Fruit fly (Drosophila melanogaster) whole organism, embryonic: ENCODE data around the gene CG32599.

Experiments used
- CG13123 ChIP-seq: fragments of 200-800 bp; sonication (Bioruptor generic); optimal IDR thresholded peaks from 2 replicates; lab custom pipeline; 2016; ENCODE audit warnings: missing biosample characterization, missing genetic modification characterization
- CG13894 ChIP-seq: fragments of 200-800 bp; sonication (Bioruptor generic); optimal IDR thresholded peaks from 3 replicates; lab custom pipeline; 2018; ENCODE audit warnings: missing biosample characterization, mild to moderate bottlenecking, missing genetic modification characterization, moderate library complexity
- CG14050 ChIP-seq: fragments of 200-800 bp; sonication (Bioruptor generic); IDR thresholded peaks from 3 replicates; pipeline ENCODE4 v1.3.6; 2022; ENCODE audit warnings: missing biosample characterization, missing genetic modification characterization
- CG14441 ChIP-seq: fragments of 200-800 bp; sonication (Bioruptor generic); IDR thresholded peaks from 2 replicates; pipeline ENCODE4 v1.3.6; 2022; ENCODE audit warnings: missing biosample characterization, missing genetic modification characterization
- CG14667 ChIP-seq: fragments of 200-800 bp; sonication (Bioruptor generic); IDR thresholded peaks from 2 replicates; pipeline ENCODE4 v1.3.6; 2022; ENCODE audit warnings: missing biosample characterization, missing genetic modification characterization
- CG1529 ChIP-seq: fragments of 200-800 bp; sonication (Bioruptor generic); optimal IDR thresholded peaks from 3 replicates; lab custom pipeline; 2018; ENCODE audit warnings: missing biosample characterization, missing genetic modification characterization
- CG16863 ChIP-seq: fragments of 200-800 bp; sonication (Bioruptor generic); optimal IDR thresholded peaks from 3 replicates; lab custom pipeline; 2016; ENCODE audit warnings: missing biosample characterization, missing genetic modification characterization
- CG2129 ChIP-seq: fragments of 200-800 bp; sonication (Bioruptor generic); IDR thresholded peaks from 2 replicates; pipeline ENCODE4 v1.3.6; 2022; ENCODE audit warnings: missing biosample characterization, missing genetic modification characterization; ENCODE audit not compliant: partially characterized antibody
- CG2889 ChIP-seq: fragments of 200-800 bp; sonication (Bioruptor generic); IDR thresholded peaks from 3 replicates; pipeline ENCODE4 v1.3.6; 2022; ENCODE audit warnings: missing biosample characterization, missing genetic modification characterization
- CG32532 ChIP-seq: fragments of 200-800 bp; sonication (Bioruptor generic); IDR thresholded peaks from 2 replicates; pipeline ENCODE4 v1.3.6; 2022; ENCODE audit warnings: missing biosample characterization, missing genetic modification characterization
- CG33557 ChIP-seq: fragments of 200-800 bp; sonication (Bioruptor generic); optimal IDR thresholded peaks from 2 replicates; lab custom pipeline; 2019; ENCODE audit warnings: missing biosample characterization, mild to moderate bottlenecking, missing genetic modification characterization, moderate library complexity
- CG4424 ChIP-seq: fragments of 200-800 bp; sonication (Bioruptor generic); optimal IDR thresholded peaks from 3 replicates; lab custom pipeline; 2016; ENCODE audit warnings: missing biosample characterization, missing genetic modification characterization
- CG5953 ChIP-seq: fragments of 200-800 bp; sonication (Bioruptor generic); IDR thresholded peaks from 2 replicates; pipeline ENCODE4 v1.3.6; 2022; ENCODE audit warnings: missing biosample characterization, missing genetic modification characterization
- CG7372 ChIP-seq: fragments of 200-800 bp; sonication (Bioruptor generic); IDR thresholded peaks from 2 replicates; pipeline ENCODE4 v1.3.6; 2022; ENCODE audit warnings: missing biosample characterization, missing genetic modification characterization
- CG8944 ChIP-seq: fragments of 200-800 bp; sonication (Bioruptor generic); optimal IDR thresholded peaks from 3 replicates; lab custom pipeline; 2016; ENCODE audit warnings: missing biosample characterization, missing genetic modification characterization
- Dip3 ChIP-seq: fragments of 200-800 bp; sonication (Bioruptor generic); optimal IDR thresholded peaks from 3 replicates; lab custom pipeline; 2016; ENCODE audit warnings: missing biosample characterization, missing genetic modification characterization
- Dref ChIP-seq: fragments of 200-800 bp; sonication (Bioruptor generic); IDR thresholded peaks from 2 replicates; pipeline ENCODE4 v1.3.6; 2022; ENCODE audit warnings: missing biosample characterization, missing genetic modification characterization
- ERR ChIP-seq: fragments of 200-800 bp; sonication (Bioruptor generic); optimal IDR thresholded peaks from 2 replicates; lab custom pipeline; 2016; ENCODE audit warnings: missing biosample characterization, missing genetic modification characterization
- Fer2 ChIP-seq: fragments of 200-800 bp; sonication (Bioruptor generic); optimal IDR thresholded peaks from 2 replicates; lab custom pipeline; 2018; ENCODE audit warnings: missing biosample characterization, mild to moderate bottlenecking, missing genetic modification characterization, moderate library complexity
- Hmx ChIP-seq: fragments of 200-800 bp; sonication (Bioruptor generic); optimal IDR thresholded peaks from 2 replicates; lab custom pipeline; 2016; ENCODE audit warnings: missing biosample characterization, missing genetic modification characterization
- Hr51 ChIP-seq, 2 experiments: fragments of 200-800 bp; sonication (Bioruptor generic); optimal IDR thresholded peaks; 2 replicates in 1 of 2; 3 replicates in 1 of 2; lab custom pipeline; 2016 to 2018; ENCODE audit warnings: missing biosample characterization in 2 of 2, missing genetic modification characterization in 2 of 2, mild to moderate bottlenecking in 1 of 2, moderate library complexity in 1 of 2
- MBD-R2 ChIP-seq: fragments of 200-800 bp; sonication (Bioruptor generic); IDR thresholded peaks from 2 replicates; pipeline ENCODE4 v1.3.6; 2022; ENCODE audit warnings: missing biosample characterization, missing genetic modification characterization
- Mes4 ChIP-seq: fragments of 200-800 bp; sonication (Bioruptor generic); optimal IDR thresholded peaks from 2 replicates; lab custom pipeline; 2016; ENCODE audit warnings: missing biosample characterization, missing genetic modification characterization
- Neu2 ChIP-seq: fragments of 200-800 bp; sonication (Bioruptor generic); optimal IDR thresholded peaks from 3 replicates; lab custom pipeline; 2016; ENCODE audit warnings: missing biosample characterization, missing genetic modification characterization, borderline replicate concordance
- Nf-YA ChIP-seq: fragments of 200-800 bp; sonication (Bioruptor generic); IDR thresholded peaks from 2 replicates; pipeline ENCODE4 v1.3.6; 2022; ENCODE audit warnings: missing biosample characterization, missing genetic modification characterization
- Nf-YB ChIP-seq: fragments of 200-800 bp; sonication (Bioruptor generic); optimal IDR thresholded peaks from 3 replicates; lab custom pipeline; 2019; ENCODE audit warnings: missing biosample characterization, mild to moderate bottlenecking, missing genetic modification characterization, moderate library complexity
- Nf-YC ChIP-seq: fragments of 200-800 bp; optimal IDR thresholded peaks from 3 replicates; lab custom pipeline; 2019; ENCODE audit warnings: missing biosample characterization, mild to moderate bottlenecking, missing genetic modification characterization, moderate library complexity
- PHDP ChIP-seq: fragments of 200-800 bp; sonication (Bioruptor generic); optimal IDR thresholded peaks from 3 replicates; lab custom pipeline; 2018; ENCODE audit warnings: missing biosample characterization, mild to moderate bottlenecking, missing genetic modification characterization, moderate library complexity
- Pdp1 ChIP-seq, 2 experiments: fragments of 200-800 bp; sonication (Bioruptor generic); optimal IDR thresholded peaks; 3 replicates each; lab custom pipeline; 2016; ENCODE audit warnings: missing biosample characterization in 2 of 2, missing genetic modification characterization in 2 of 2, mild to moderate bottlenecking in 1 of 2, moderate library complexity in 1 of 2
- Scr ChIP-seq: fragments of 200-800 bp; sonication (Bioruptor generic); IDR thresholded peaks from 2 replicates; pipeline ENCODE4 v1.3.6; 2022; ENCODE audit warnings: missing biosample characterization, missing genetic modification characterization; ENCODE audit not compliant: partially characterized antibody
- Usf ChIP-seq: fragments of 200-800 bp; sonication (Bioruptor generic); optimal IDR thresholded peaks from 2 replicates; lab custom pipeline; 2017; ENCODE audit warnings: missing genotype, missing biosample characterization, missing genetic modification characterization
- abd-A ChIP-seq: fragments of 200-800 bp; sonication (Bioruptor generic); optimal IDR thresholded peaks from 3 replicates; lab custom pipeline; 2019; ENCODE audit warnings: missing biosample characterization, mild to moderate bottlenecking, missing genetic modification characterization, moderate library complexity
- al ChIP-seq: fragments of 200-800 bp; sonication (Bioruptor generic); IDR thresholded peaks from 2 replicates; pipeline ENCODE4 v1.3.6; 2022; ENCODE audit warnings: missing biosample characterization, missing genetic modification characterization
- ato ChIP-seq: fragments of 200-800 bp; sonication (Bioruptor generic); IDR thresholded peaks from 2 replicates; pipeline ENCODE4 v1.3.6; 2022; ENCODE audit warnings: missing biosample characterization, missing genetic modification characterization; ENCODE audit not compliant: partially characterized antibody
- bsh ChIP-seq, 2 experiments: fragments of 200-800 bp; sonication (Bioruptor generic); optimal IDR thresholded peaks; 2 replicates each; lab custom pipeline; 2017 to 2018; ENCODE audit warnings: mild to moderate bottlenecking in 2 of 2, missing biosample characterization in 2 of 2, missing genetic modification characterization in 2 of 2, moderate library complexity in 1 of 2
- cas ChIP-seq: fragments of 200-800 bp; sonication (Bioruptor generic); IDR thresholded peaks from 2 replicates; pipeline ENCODE4 v1.3.6; 2022; ENCODE audit warnings: missing biosample characterization, missing genetic modification characterization
- dati ChIP-seq: fragments of 200-800 bp; sonication (Bioruptor generic); IDR thresholded peaks from 2 replicates; pipeline ENCODE4 v1.3.6; 2022; ENCODE audit warnings: missing biosample characterization, missing genetic modification characterization
- exex ChIP-seq: fragments of 200-800 bp; sonication (Bioruptor generic); optimal IDR thresholded peaks from 4 replicates; lab custom pipeline; 2018; ENCODE audit warnings: missing biosample characterization, mild to moderate bottlenecking, missing genetic modification characterization, moderate library complexity
- fd64A ChIP-seq: fragments of 200-800 bp; sonication (Bioruptor generic); optimal IDR thresholded peaks from 3 replicates; lab custom pipeline; 2018; ENCODE audit warnings: missing biosample characterization, mild to moderate bottlenecking, missing genetic modification characterization
- gro ChIP-seq: fragments of 200-800 bp; sonication (Bioruptor generic); optimal IDR thresholded peaks from 2 replicates; lab custom pipeline; 2016; ENCODE audit warnings: missing biosample characterization, missing genetic modification characterization
- hbn ChIP-seq: fragments of 200-800 bp; sonication (Bioruptor generic); IDR thresholded peaks from 2 replicates; pipeline ENCODE4 v1.3.6; 2022; ENCODE audit warnings: missing biosample characterization, missing genetic modification characterization; ENCODE audit not compliant: partially characterized antibody
- kay ChIP-seq: fragments of 200-800 bp; sonication (Bioruptor generic); optimal IDR thresholded peaks from 2 replicates; lab custom pipeline; 2016; ENCODE audit warnings: missing biosample characterization, missing genetic modification characterization
- pho ChIP-seq: fragments of 200-800 bp; sonication (Bioruptor generic); optimal IDR thresholded peaks from 2 replicates; lab custom pipeline; 2016; ENCODE audit warnings: missing biosample characterization, missing genetic modification characterization
- run ChIP-seq: fragments of 200-800 bp; sonication (Bioruptor generic); optimal IDR thresholded peaks from 3 replicates; lab custom pipeline; 2018; ENCODE audit warnings: missing biosample characterization, mild to moderate bottlenecking, missing genetic modification characterization
- salm ChIP-seq: fragments of 200-800 bp; sonication (Bioruptor generic); optimal IDR thresholded peaks from 2 replicates; lab custom pipeline; 2018; ENCODE audit warnings: missing biosample characterization, mild to moderate bottlenecking, missing genetic modification characterization
- sc ChIP-seq, 3 experiments: fragments of >200 bp in 2 of 3; fragments of 200-800 bp in 1 of 3; sonication (Bioruptor generic) in 1 of 3; optimal IDR thresholded peaks; 2 replicates in 2 of 3; 3 replicates in 1 of 3; lab custom pipeline; 2017; ENCODE audit warnings: mild to moderate bottlenecking in 1 of 3, missing biosample characterization in 1 of 3, missing genetic modification characterization in 1 of 3, missing genetic modification reagents in 1 of 3
- sens ChIP-seq: fragments of 200-800 bp; sonication (Bioruptor generic); peaks from one replicate; lab custom pipeline; 2016; ENCODE audit warnings: missing biosample characterization, missing genetic modification characterization
- sim ChIP-seq: fragments of 200-800 bp; sonication (Bioruptor generic); IDR thresholded peaks from 2 replicates; pipeline ENCODE4 v1.3.6; 2022; ENCODE audit warnings: missing biosample characterization, missing genetic modification characterization
- tgo ChIP-seq: fragments of 200-800 bp; sonication (Bioruptor generic); IDR thresholded peaks from 3 replicates; pipeline ENCODE4 v1.3.6; 2022; ENCODE audit warnings: missing biosample characterization, missing genetic modification characterization
- vfl ChIP-seq: fragments of 200-800 bp; sonication (Bioruptor generic); optimal IDR thresholded peaks from 2 replicates; lab custom pipeline; 2016; ENCODE audit warnings: missing biosample characterization, missing genetic modification characterization

The CG32599 gene

DNA sequence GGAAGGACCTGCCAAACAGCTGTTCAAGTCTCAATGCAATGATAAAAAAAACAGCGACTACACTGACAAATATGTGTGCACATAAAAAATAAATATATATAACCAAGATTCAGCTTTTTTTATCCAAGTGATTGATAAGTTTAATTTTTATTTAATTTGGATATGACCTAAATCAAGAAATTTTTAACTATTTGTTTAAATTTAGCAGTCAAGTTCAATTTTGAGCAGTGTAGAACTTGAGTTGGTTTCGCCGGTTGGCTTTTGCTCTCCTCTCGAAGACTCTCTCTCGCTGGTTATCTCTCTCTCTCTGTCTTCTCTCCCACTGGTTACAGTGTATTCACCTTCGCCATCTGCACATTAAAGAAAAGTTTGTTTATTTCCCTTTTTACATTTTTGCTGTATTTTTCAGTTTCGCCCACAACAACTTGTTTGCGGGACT is 25.4 kb upstream of the CG32599 start:
- TF ChIP-seq Dref (GFP tag; lab: Robert Waterston, UW) (no peak), Usf (GFP tag; lab: Kevin White, UChicago) (peak; percentile 61), cas (GFP tag; lab: Robert Waterston, UW) (peak; percentile 52; the same call in 1 of the 2 replicates), Neu2 (GFP tag; lab: Kevin White, UChicago) (no peak), al (GFP tag; lab: Robert Waterston, UW) (peak; percentile 84), pho (GFP tag; lab: Kevin White, UChicago) (peak; percentile 45), Nf-YA (GFP tag; lab: Robert Waterston, UW) (peak; percentile 75), CG4424 (GFP tag; lab: Kevin White, UChicago) (peak; percentile 91), run (tag; lab: Kevin White, UChicago) (peak; percentile 82), Fer2 (peak; percentile 71), ato (GFP tag; lab: Robert Waterston, UW) (no peak), MBD-R2 (GFP tag; lab: Robert Waterston, UW) (peak; percentile 61; the same call in 1 of the 2 replicates), PHDP (tag; lab: Kevin White, UChicago) (peak; percentile 93), CG7372 (peak; percentile 73), CG14050 (peak; percentile 79), CG13894 (tag; lab: Kevin White, UChicago) (peak; percentile 37), CG32532 (GFP tag; lab: Robert Waterston, UW) (peak; percentile 91), Mes4 (GFP tag; lab: Kevin White, UChicago) (peak; percentile 55), exex (tag; lab: Kevin White, UChicago) (peak; percentile 43), fd64A (GFP tag; lab: Kevin White, UChicago) (no peak), CG1529 (GFP tag; lab: Kevin White, UChicago) (peak; percentile 64), CG14441 (GFP tag; lab: Robert Waterston, UW) (peak; percentile 83), Dip3 (GFP tag; lab: Kevin White, UChicago) (peak; percentile 52), Scr (GFP tag; lab: Robert Waterston, UW) (no peak), bsh (GFP tag; optimal IDR thresholded peaks at IDR 0.05; lab: Kevin White, UChicago) (peak; percentile 85 to 94), CG2129 (GFP tag; lab: Robert Waterston, UW) (no peak), CG16863 (GFP tag; lab: Kevin White, UChicago) (peak; percentile 71), ERR (GFP tag; lab: Kevin White, UChicago) (no peak), abd-A (tag; lab: Kevin White, UChicago) (no peak), CG8944 (GFP tag; lab: Kevin White, UChicago) (peak; percentile 58), tgo (GFP tag; lab: Robert Waterston, UW) (peak; percentile 89), Hmx (GFP tag; lab: Kevin White, UChicago) (peak; percentile 26), gro (GFP tag; lab: Kevin White, UChicago) (no peak), sim (GFP tag; lab: Robert Waterston, UW) (peak; percentile 81), salm (tag; lab: Kevin White, UChicago) (peak; percentile 86), CG13123 (peak; percentile 64), Hr51 (GFP tag; optimal IDR thresholded peaks at IDR 0.05; lab: Kevin White, UChicago) (peak; percentile 72 to 94), dati (GFP tag; lab: Robert Waterston, UW) (peak; percentile 23; the same call in 1 of the 2 replicates), CG33557 (GFP tag; lab: Kevin White, UChicago) (peak; percentile 72), Nf-YB (GFP tag; lab: Kevin White, UChicago) (peak; percentile 72), sens (peak; percentile 93), kay (GFP tag; lab: Kevin White, UChicago) (peak; percentile 79), CG5953 (GFP tag; lab: Robert Waterston, UW) (peak; percentile 69; the same call in 1 of the 2 replicates), CG14667 (GFP tag; lab: Robert Waterston, UW) (peak; percentile 81), vfl (GFP tag; lab: Kevin White, UChicago) (peak; percentile 66), CG2889 (GFP tag; lab: Robert Waterston, UW) (peak; percentile 80), Pdp1 (GFP tag; optimal IDR thresholded peaks at IDR 0.05; lab: Kevin White, UChicago) (peak; percentile 74 to 77), sc (optimal IDR thresholded peaks at IDR 0.05; lab: Kevin White, UChicago) (no peak), sc (GFP tag; optimal IDR thresholded peaks at IDR 0.05; lab: Kevin White, UChicago) (peak; percentile 67), Nf-YC (tag; lab: Kevin White, UChicago) (peak; percentile 61), hbn (no peak)
